Fruit fly (Drosophila melanogaster): ENCODE measurements around the gene CG7294.

DNA sequence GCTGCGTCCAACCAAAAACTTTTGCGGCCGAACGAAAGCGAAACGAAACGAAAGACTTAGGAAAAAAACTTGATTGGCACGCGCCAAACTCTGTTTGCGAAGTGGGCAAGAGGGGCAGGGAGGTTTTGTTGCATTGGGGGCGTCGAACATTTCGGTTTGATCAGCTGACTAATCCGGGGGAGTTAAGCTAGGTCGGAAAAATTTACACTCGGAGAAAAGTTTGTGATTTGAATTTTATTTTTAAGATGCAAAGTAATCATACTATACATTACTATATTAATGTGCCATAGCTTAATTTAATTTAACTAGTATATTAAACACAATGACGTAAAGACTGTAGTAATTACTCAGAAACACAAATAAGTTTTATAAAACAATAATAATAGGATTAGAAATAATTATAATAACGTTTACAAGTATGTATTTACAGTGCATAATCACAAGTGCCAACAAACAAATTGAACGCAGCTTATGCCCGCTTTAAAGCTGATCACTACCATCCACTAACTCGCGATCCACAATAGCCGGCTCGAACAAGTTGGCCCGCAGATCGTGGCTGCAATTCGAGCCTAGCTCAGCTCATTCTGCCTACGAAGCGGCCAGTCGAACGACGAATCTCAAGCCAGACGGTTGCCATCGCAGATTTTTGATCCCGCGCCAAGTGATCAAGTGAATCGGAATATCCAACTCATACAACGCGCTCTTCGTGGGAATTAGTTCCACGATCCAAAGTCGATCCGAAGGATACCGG, 27.4 kb downstream of the CG7294 start, which contains the start of gene CG31871:
- no peak for TF ChIP-seq usp (GFP tag; optimal IDR thresholded peaks at IDR 0.05)
- no peak for TF ChIP-seq psq (optimal IDR thresholded peaks at IDR 0.05)
- TF ChIP-seq pan (optimal IDR thresholded peaks at IDR 0.05), result no peak
- no peak for TF ChIP-seq EcR (GFP tag; optimal IDR thresholded peaks at IDR 0.05)
- no peak for TF ChIP-seq Dll (optimal IDR thresholded peaks at IDR 0.05)

Data from whole organism.